Fruit fly (Drosophila melanogaster): ENCODE results near the gene NUCB1.

Gene NUCB1

DNA sequence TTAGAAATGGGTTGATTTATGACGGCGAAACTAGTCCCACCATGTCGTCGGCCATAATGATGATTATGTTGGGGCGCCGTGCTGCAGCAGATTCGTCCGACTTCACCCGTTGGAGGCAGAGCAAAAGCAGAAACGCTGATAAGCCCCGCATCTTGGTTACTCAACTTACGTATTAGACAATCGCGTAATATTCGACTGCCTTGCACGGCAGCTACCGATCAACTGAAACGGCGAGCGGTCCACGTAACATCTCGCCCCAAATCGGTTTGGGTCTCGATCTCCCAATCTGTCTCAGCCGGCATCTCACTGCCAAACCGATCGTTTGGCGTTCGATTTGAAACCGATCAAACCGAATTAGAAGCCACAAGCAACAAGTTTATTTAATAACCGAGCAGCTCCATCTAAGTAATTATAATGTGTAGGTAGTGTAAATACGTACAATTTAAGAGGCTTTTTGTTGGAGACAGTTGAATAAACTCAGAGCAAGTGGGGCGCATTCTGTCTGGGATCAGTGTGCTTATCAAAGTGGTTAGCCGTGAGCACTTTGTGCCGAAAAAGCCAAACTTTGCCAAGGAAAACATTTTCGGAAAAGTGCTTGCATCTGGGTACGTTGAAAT is 6.6 kb upstream of the NUCB1 start, which contains the start of gene CG32191 (continued):
- peak; percentile 40 for TF ChIP-seq oc (tag; optimal IDR thresholded peaks at IDR 0.05)
- TF ChIP-seq unpg (GFP tag; optimal IDR thresholded peaks at IDR 0.05), result no peak
- no peak for TF ChIP-seq cad (GFP tag; optimal IDR thresholded peaks at IDR 0.05)
- TF ChIP-seq CG12071 (GFP tag; optimal IDR thresholded peaks at IDR 0.05), result peak; percentile 32
- peak; percentile 37 for TF ChIP-seq HHEX (GFP tag; optimal IDR thresholded peaks at IDR 0.05)
- no peak for TF ChIP-seq Atf-2 (GFP tag; optimal IDR thresholded peaks at IDR 0.05)
- no peak for TF ChIP-seq bbx (GFP tag; IDR thresholded peaks at IDR 0.05; ENCODE audit: partially characterized antibody)
- TF ChIP-seq dmrt99B (tag; optimal IDR thresholded peaks at IDR 0.05), result no peak
- TF ChIP-seq Sin3A (optimal IDR thresholded peaks at IDR 0.05), result no peak
- TF ChIP-seq CG7556 (GFP tag; optimal IDR thresholded peaks at IDR 0.05), result no peak
- no peak for TF ChIP-seq Sox100B (GFP tag; optimal IDR thresholded peaks at IDR 0.05)
- TF ChIP-seq MESR4 (GFP tag; optimal IDR thresholded peaks at IDR 0.05), result no peak
- TF ChIP-seq CG13624 (GFP tag; optimal IDR thresholded peaks at IDR 0.05), result no peak
- TF ChIP-seq Ravus (GFP tag; IDR thresholded peaks at IDR 0.05), result no peak
- no peak for TF ChIP-seq crp (GFP tag; optimal IDR thresholded peaks at IDR 0.05)
- TF ChIP-seq CG34422 (GFP tag; IDR thresholded peaks at IDR 0.05), result peak; percentile 16; the same call in 1 of the 3 replicates
- no peak for TF ChIP-seq en (GFP tag; optimal IDR thresholded peaks at IDR 0.05)
- TF ChIP-seq CG6654 (GFP tag; optimal IDR thresholded peaks at IDR 0.05), result no peak
- no peak for TF ChIP-seq chn (GFP tag; optimal IDR thresholded peaks at IDR 0.05)
- no peak for TF ChIP-seq Trl (optimal IDR thresholded peaks at IDR 0.05)
- no peak for TF ChIP-seq Trl (GFP tag; optimal IDR thresholded peaks at IDR 0.05)
- TF ChIP-seq Max (GFP tag; optimal IDR thresholded peaks at IDR 0.05), result no peak
- no peak for TF ChIP-seq CG17186 (GFP tag; optimal IDR thresholded peaks at IDR 0.05)
- TF ChIP-seq Asciz (GFP tag; optimal IDR thresholded peaks at IDR 0.05), result peak; percentile 52
- no peak for TF ChIP-seq CG1602 (GFP tag; optimal IDR thresholded peaks at IDR 0.05)
- no peak for TF ChIP-seq hkb (optimal IDR thresholded peaks at IDR 0.05)
- TF ChIP-seq hkb (GFP tag; IDR thresholded peaks at IDR 0.05), result no peak
- no peak for TF ChIP-seq CG1024 (GFP tag; IDR thresholded peaks at IDR 0.05)
- TF ChIP-seq CG14710 (tag; optimal IDR thresholded peaks at IDR 0.05), result no peak
- no peak for TF ChIP-seq Abd-B (GFP tag; optimal IDR thresholded peaks at IDR 0.05)
- peak; percentile 41 for TF ChIP-seq nau (GFP tag; optimal IDR thresholded peaks at IDR 0.05)
- TF ChIP-seq yki (optimal IDR thresholded peaks at IDR 0.05), result no peak
- TF ChIP-seq Optix (GFP tag; IDR thresholded peaks at IDR 0.05), result no peak
- TF ChIP-seq CG10543 (GFP tag; optimal IDR thresholded peaks at IDR 0.05), result peak; percentile 44
- no peak for TF ChIP-seq fd3F (GFP tag; optimal IDR thresholded peaks at IDR 0.05)
- TF ChIP-seq sc (optimal IDR thresholded peaks at IDR 0.05), result no peak
- TF ChIP-seq sc (GFP tag; optimal IDR thresholded peaks at IDR 0.05), result no peak
- no peak for TF ChIP-seq Nf-YC (tag; optimal IDR thresholded peaks at IDR 0.05)
- TF ChIP-seq maf-S (GFP tag; optimal IDR thresholded peaks at IDR 0.05), result no peak
- no peak for TF ChIP-seq Mrtf (GFP tag; IDR thresholded peaks at IDR 0.05)

DNA sequence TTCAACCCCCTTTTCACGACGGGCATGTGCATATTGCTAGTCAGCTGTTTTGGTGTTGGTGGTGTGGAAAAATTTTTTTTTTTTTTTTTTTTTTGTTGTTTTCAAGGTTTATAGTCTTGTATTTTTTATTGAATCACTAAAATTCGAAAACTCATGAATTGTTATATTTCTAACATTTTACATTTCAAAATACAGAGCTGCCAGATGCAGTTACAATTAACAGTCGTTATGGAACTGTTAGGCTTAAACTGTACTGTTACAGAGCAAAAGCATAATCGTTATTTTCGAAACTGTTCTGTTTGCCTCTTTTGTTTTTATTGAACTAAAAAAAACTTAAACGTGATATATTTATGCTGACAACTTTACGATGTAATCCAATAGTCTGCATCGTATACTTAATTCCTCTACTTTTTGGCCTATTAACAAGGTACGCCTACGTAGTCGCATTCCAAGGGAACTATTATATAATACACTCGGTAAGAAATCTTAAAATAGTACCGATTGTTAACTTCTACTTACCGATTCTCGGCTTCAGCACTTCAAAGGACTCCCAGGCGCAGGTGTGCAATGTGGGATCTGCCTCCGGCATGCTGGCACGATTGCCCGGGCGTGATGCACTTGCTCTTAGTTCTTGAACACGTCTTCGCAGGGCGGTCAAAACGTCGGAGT is 4.4 kb upstream of the NUCB1 start, which contains the start of gene CG32187:
Gene CG32187, minus strand, starts transcription at position 9 of the 669 bp plus-strand sequence.
- TF ChIP-seq gsb-n (tag; optimal IDR thresholded peaks at IDR 0.05) (no peak), Ets65A (GFP tag) (peak; percentile 16), pita (GFP tag; optimal IDR thresholded peaks at IDR 0.05) (no peak), Dp (GFP tag; optimal IDR thresholded peaks at IDR 0.05) (peak; percentile 15), MBD-R2 (GFP tag; IDR thresholded peaks at IDR 0.05) (0 out of 2 replicates have a peak, but pooled peaks have one; percentile 10), stwl (tag; optimal IDR thresholded peaks at IDR 0.05) (peak; percentile 7), tgo (GFP tag; IDR thresholded peaks at IDR 0.05) (no peak), CG8388 (GFP tag; optimal IDR thresholded peaks at IDR 0.05) (no peak), Pdp1 (GFP tag; optimal IDR thresholded peaks at IDR 0.05) (peak in 1 of 2 experiments; percentile 92), crp (GFP tag; optimal IDR thresholded peaks at IDR 0.05) (peak in 1 of 2 experiments; percentile 59), Myb (GFP tag; optimal IDR thresholded peaks at IDR 0.05) (peak; percentile 74), sens (GFP tag) (peak; percentile 3)

All from whole organism, embryonic.